Worm (Caenorhabditis elegans) whole organism, L1 larva: ENCODE measurements around the gene T26C12.2.
A peak's percentile ranks its signal among the peaks of the same experiment; 100 is the strongest.

Experiments used
- C04F5.9 ChIP-seq: sonication (generic microtip); optimal IDR thresholded peaks from 2 replicates; lab custom pipeline; 2016; ENCODE audit warnings: missing genetic modification characterization, missing compliant biosample characterization
- C34B4.2 ChIP-seq: sonication (generic microtip); optimal IDR thresholded peaks from 2 replicates; lab custom pipeline; 2017; ENCODE audit warnings: mild to moderate bottlenecking, missing genetic modification characterization, missing compliant biosample characterization
- F16B12.6 ChIP-seq: fragments of 150-350 bp; optimal IDR thresholded peaks from 2 replicates; lab custom pipeline; 2014; ENCODE audit warnings: missing biosample characterization, missing genetic modification characterization
- aha-1 ChIP-seq: fragments of 150-350 bp; optimal IDR thresholded peaks from 2 replicates; lab custom pipeline; 2014; ENCODE audit warnings: missing biosample characterization, missing genetic modification characterization
- alr-1 ChIP-seq: fragments of 200-800 bp; sonication (Bioruptor generic); optimal IDR thresholded peaks from 2 replicates; lab custom pipeline; 2018; ENCODE audit warnings: borderline replicate concordance, mild to moderate bottlenecking, missing genetic modification characterization, missing compliant biosample characterization
- aly-2 ChIP-seq: fragments of 150-350 bp; optimal IDR thresholded peaks from 2 replicates; lab custom pipeline; 2014; ENCODE audit warnings: missing biosample characterization, missing genetic modification characterization
- blmp-1 ChIP-seq: fragments of 150-350 bp; optimal IDR thresholded peaks from 2 replicates; lab custom pipeline; 2014; ENCODE audit warnings: missing biosample characterization, missing genetic modification characterization
- ceh-8 ChIP-seq: fragments of 200-800 bp; sonication (Bioruptor generic); optimal IDR thresholded peaks from 2 replicates; lab custom pipeline; 2018; ENCODE audit warnings: mild to moderate bottlenecking, missing genetic modification characterization, moderate library complexity, missing compliant biosample characterization
- ceh-88 ChIP-seq: fragments of 200-800 bp; sonication (Bioruptor generic); IDR thresholded peaks from 2 replicates; pipeline ENCODE4 v1.3.6; 2022; ENCODE audit warnings: missing genetic modification characterization, missing compliant biosample characterization
- ceh-90 ChIP-seq: sonication (generic microtip); optimal IDR thresholded peaks from 2 replicates; lab custom pipeline; 2016; ENCODE audit warnings: missing genetic modification characterization, missing compliant biosample characterization
- ces-1 ChIP-seq: fragments of 150-350 bp; optimal IDR thresholded peaks from 2 replicates; lab custom pipeline; 2014; ENCODE audit warnings: missing biosample characterization, missing genetic modification reagents, missing genetic modification characterization
- dsc-1 ChIP-seq: sonication (generic microtip); optimal IDR thresholded peaks from 2 replicates; lab custom pipeline; 2016; ENCODE audit warnings: mild to moderate bottlenecking, missing genetic modification characterization, missing compliant biosample characterization
- egl-13 ChIP-seq: sonication (generic microtip); optimal IDR thresholded peaks from 2 replicates; lab custom pipeline; 2016; ENCODE audit warnings: missing genotype, missing genetic modification reagents, missing genetic modification characterization, missing compliant biosample characterization
- egl-27 ChIP-seq, 2 experiments: fragments of 150-350 bp in 1 of 2; sonication (generic microtip); optimal IDR thresholded peaks; 3 replicates each; lab custom pipeline; 2017 to 2018; ENCODE audit warnings: missing biosample characterization in 2 of 2, missing genetic modification characterization in 2 of 2, missing genetic modification reagents in 2 of 2
- ets-5 ChIP-seq: fragments of 200-800 bp; sonication (Bioruptor generic); IDR thresholded peaks from 2 replicates; pipeline ENCODE4 v1.3.6; 2022; ENCODE audit warnings: missing genetic modification characterization, missing compliant biosample characterization
- fkh-8 ChIP-seq: sonication (generic microtip); optimal IDR thresholded peaks from 2 replicates; lab custom pipeline; 2016; ENCODE audit warnings: mild to moderate bottlenecking, missing genetic modification characterization, missing compliant biosample characterization
- fos-1 ChIP-seq: fragments of 150-350 bp; optimal IDR thresholded peaks from 2 replicates; lab custom pipeline; 2014; ENCODE audit warnings: missing biosample characterization, missing genetic modification characterization
- grh-1 ChIP-seq: fragments of 200-800 bp; sonication (Bioruptor generic); IDR thresholded peaks from 2 replicates; pipeline ENCODE4 v1.3.6; 2022; ENCODE audit warnings: missing genetic modification reagents, missing genetic modification characterization, missing compliant biosample characterization
- hlh-17 ChIP-seq: fragments of 200-800 bp; sonication (Bioruptor generic); optimal IDR thresholded peaks from 2 replicates; lab custom pipeline; 2018; ENCODE audit warnings: missing genetic modification characterization, mild to moderate bottlenecking, missing compliant biosample characterization, moderate library complexity, borderline replicate concordance
- hlh-4 ChIP-seq: sonication (generic microtip); optimal IDR thresholded peaks from 2 replicates; lab custom pipeline; 2016; ENCODE audit warnings: mild to moderate bottlenecking, missing genetic modification characterization, missing compliant biosample characterization
- lin-14 ChIP-seq: fragments of 200-800 bp; sonication (Bioruptor generic); optimal IDR thresholded peaks from 2 replicates; lab custom pipeline; 2018; ENCODE audit warnings: mild to moderate bottlenecking, missing genetic modification characterization, moderate library complexity, missing compliant biosample characterization
- lin-35 ChIP-seq, 2 experiments: fragments of 150-350 bp; optimal IDR thresholded peaks; 2 replicates each; lab custom pipeline; 2014; ENCODE audit warnings: missing biosample characterization in 2 of 2, missing genetic modification characterization in 2 of 2, missing genetic modification reagents in 2 of 2
- lsy-2 ChIP-seq, 2 experiments: fragments of 150-350 bp; optimal IDR thresholded peaks; 2 replicates each; lab custom pipeline; 2014; ENCODE audit warnings: missing biosample characterization in 2 of 2, missing genetic modification characterization in 2 of 2
- mab-9 ChIP-seq: fragments of 200-800 bp; sonication (Bioruptor generic); IDR thresholded peaks from 2 replicates; pipeline ENCODE4 v1.3.6; 2022; ENCODE audit warnings: missing genetic modification reagents, missing genetic modification characterization, missing compliant biosample characterization
- mep-1 ChIP-seq: fragments of 150-350 bp; optimal IDR thresholded peaks from 2 replicates; lab custom pipeline; 2014; ENCODE audit warnings: missing biosample characterization, missing genetic modification characterization
- nhr-11 ChIP-seq: fragments of 150-350 bp; optimal IDR thresholded peaks from 2 replicates; lab custom pipeline; 2014; ENCODE audit warnings: missing biosample characterization, missing genetic modification characterization
- nhr-19 ChIP-seq: fragments of 200-800 bp; sonication (Bioruptor generic); conservative IDR thresholded peaks from 2 replicates; pipeline ENCODE4 v1.3.6; 2022; ENCODE audit warnings: missing genetic modification characterization, missing compliant biosample characterization
- nhr-20 ChIP-seq: sonication (generic microtip); optimal IDR thresholded peaks from 2 replicates; lab custom pipeline; 2016; ENCODE audit warnings: mild to moderate bottlenecking, missing genetic modification characterization, missing compliant biosample characterization
- nhr-28 ChIP-seq: fragments of 150-350 bp; optimal IDR thresholded peaks from 2 replicates; lab custom pipeline; 2014; ENCODE audit warnings: missing biosample characterization, missing genetic modification characterization
- nhr-77 ChIP-seq: fragments of 150-350 bp; optimal IDR thresholded peaks from 2 replicates; lab custom pipeline; 2014; ENCODE audit warnings: missing biosample characterization, missing genetic modification characterization
- nhr-84 ChIP-seq: sonication (generic microtip); optimal IDR thresholded peaks from 2 replicates; lab custom pipeline; 2017; ENCODE audit warnings: missing biosample characterization, missing genetic modification characterization
- nhr-90 ChIP-seq: sonication (generic microtip); optimal IDR thresholded peaks from 2 replicates; lab custom pipeline; 2016; ENCODE audit warnings: mild to moderate bottlenecking, missing genetic modification characterization, missing compliant biosample characterization; ENCODE audit not compliant: poor library complexity
- pag-3 ChIP-seq: sonication (generic microtip); optimal IDR thresholded peaks from 2 replicates; lab custom pipeline; 2017; ENCODE audit warnings: missing genetic modification characterization, mild to moderate bottlenecking, missing compliant biosample characterization, antibody characterized with exemption, borderline replicate concordance; ENCODE audit not compliant: insufficient read depth
- pax-3 ChIP-seq: fragments of 200-800 bp; sonication (Bioruptor generic); optimal IDR thresholded peaks from 2 replicates; lab custom pipeline; 2018; ENCODE audit warnings: mild to moderate bottlenecking, missing genetic modification characterization, moderate library complexity, missing compliant biosample characterization
- skn-1 ChIP-seq: fragments of 150-350 bp; optimal IDR thresholded peaks from 2 replicates; lab custom pipeline; 2014; ENCODE audit warnings: missing biosample characterization, missing genetic modification characterization
- snu-23 ChIP-seq: sonication (generic microtip); optimal IDR thresholded peaks from 2 replicates; lab custom pipeline; 2016; ENCODE audit warnings: missing genetic modification characterization, missing compliant biosample characterization
- sox-4 ChIP-seq: sonication (generic microtip); optimal IDR thresholded peaks from 2 replicates; lab custom pipeline; 2016; ENCODE audit warnings: missing genetic modification characterization, missing compliant biosample characterization
- swsn-7 ChIP-seq: sonication (generic microtip); optimal IDR thresholded peaks from 2 replicates; lab custom pipeline; 2016; ENCODE audit warnings: missing genetic modification characterization, missing compliant biosample characterization
- unc-30 ChIP-seq: sonication (generic microtip); optimal IDR thresholded peaks from 2 replicates; lab custom pipeline; 2017; ENCODE audit warnings: missing biosample characterization, missing genetic modification characterization
- unc-86 ChIP-seq: sonication (generic microtip); optimal IDR thresholded peaks from 2 replicates; lab custom pipeline; 2016; ENCODE audit warnings: missing genetic modification characterization, missing compliant biosample characterization
- vab-15 ChIP-seq: sonication (generic microtip); optimal IDR thresholded peaks from 2 replicates; lab custom pipeline; 2017; ENCODE audit warnings: missing genotype, mild to moderate bottlenecking, missing genetic modification characterization, missing compliant biosample characterization
- zag-1 ChIP-seq: fragments of 150-350 bp; optimal IDR thresholded peaks from 2 replicates; lab custom pipeline; 2014; ENCODE audit warnings: missing biosample characterization, missing genetic modification characterization
- ztf-11 ChIP-seq, 2 experiments: sonication (generic microtip); optimal IDR thresholded peaks; 2 replicates each; lab custom pipeline; 2016 to 2017; ENCODE audit warnings: missing genetic modification characterization in 2 of 2, missing biosample characterization in 1 of 2, missing compliant biosample characterization in 1 of 2
- ztf-4 ChIP-seq: fragments of 150-350 bp; optimal IDR thresholded peaks from 2 replicates; lab custom pipeline; 2014; ENCODE audit warnings: missing biosample characterization, missing genetic modification characterization

Gene T26C12.2

DNA sequence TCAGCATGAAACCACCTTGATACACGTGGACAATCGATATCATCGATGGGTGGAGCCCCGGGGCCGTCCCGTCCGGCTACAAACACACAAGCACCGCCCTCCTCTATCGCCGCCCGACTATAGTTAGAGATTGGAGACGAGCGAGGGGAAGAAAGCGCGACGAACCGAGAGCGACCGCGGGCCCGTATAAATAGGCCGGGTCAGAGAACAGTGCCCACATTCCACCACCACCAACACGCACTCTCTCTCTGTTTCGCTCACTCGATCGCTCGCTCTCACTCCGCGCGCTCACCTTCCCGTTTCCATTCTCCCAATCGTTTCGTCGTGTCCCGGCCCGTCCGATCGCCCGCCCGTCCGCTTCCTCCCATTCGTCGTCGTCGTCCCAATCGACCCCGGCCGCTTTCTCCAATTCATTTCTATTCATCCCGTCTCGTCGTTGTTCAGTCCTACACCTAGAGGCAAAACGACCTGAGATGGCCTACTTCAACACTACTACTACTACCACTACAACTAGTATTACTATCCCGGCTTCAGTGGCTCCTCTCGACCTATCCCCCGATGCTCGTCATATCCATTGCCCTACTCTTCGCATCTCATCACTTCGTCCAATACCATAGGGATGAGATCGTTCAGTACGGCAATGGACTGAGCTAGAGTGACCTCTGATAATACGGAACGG lies 32.7 kb downstream of the T26C12.2 start (continued):
- no peak for TF ChIP-seq ets-5
- TF ChIP-seq nhr-90 (tag; lab: Kevin White, UChicago), result peak; percentile 74
- TF ChIP-seq aly-2, result no peak
- peak; percentile 25 for TF ChIP-seq ztf-4 (tag; lab: Kevin White, UChicago)
- peak; percentile 86 for TF ChIP-seq snu-23 (GFP tag; lab: Kevin White, UChicago)
- TF ChIP-seq lin-14 (GFP tag; lab: Kevin White, UChicago), result peak; percentile 85
- TF ChIP-seq ceh-90, result no peak
- no peak for TF ChIP-seq alr-1 (tag; lab: Kevin White, UChicago)
- TF ChIP-seq nhr-84 (tag; lab: Kevin White, UChicago), result no peak
- TF ChIP-seq nhr-20 (tag; lab: Kevin White, UChicago), result peak; percentile 78
- TF ChIP-seq dsc-1 (tag; lab: Kevin White, UChicago), result peak; percentile 19
- TF ChIP-seq ceh-88 (GFP tag; lab: Robert Waterston, UW), result no peak
- no peak for TF ChIP-seq egl-13 (tag; lab: Kevin White, UChicago)
- TF ChIP-seq zag-1 (tag; lab: Kevin White, UChicago), result no peak
- TF ChIP-seq ceh-8 (GFP tag; lab: Kevin White, UChicago), result no peak
- TF ChIP-seq vab-15 (tag; lab: Kevin White, UChicago), result no peak
- TF ChIP-seq sox-4 (tag; lab: Kevin White, UChicago), result peak; percentile 16
- no peak for TF ChIP-seq unc-86
- TF ChIP-seq F16B12.6, result peak; percentile 5
- no peak for TF ChIP-seq hlh-4
- peak; percentile 58 for TF ChIP-seq swsn-7
- no peak for TF ChIP-seq egl-27 (tag; optimal IDR thresholded peaks at IDR 0.05; lab: Kevin White, UChicago)
- no peak for TF ChIP-seq unc-30 (tag; lab: Kevin White, UChicago)
- TF ChIP-seq fos-1, result no peak
- TF ChIP-seq nhr-19 (GFP tag; lab: Robert Waterston, UW), result peak; percentile 69
- no peak for TF ChIP-seq hlh-17 (GFP tag; lab: Kevin White, UChicago)
- no peak for TF ChIP-seq pax-3 (tag; lab: Kevin White, UChicago)
- peak; percentile 70 for TF ChIP-seq blmp-1 (tag; lab: Kevin White, UChicago)
- TF ChIP-seq nhr-28 (tag; lab: Kevin White, UChicago), result no peak
- TF ChIP-seq pag-3 (tag; lab: Kevin White, UChicago), result no peak
- no peak for TF ChIP-seq mab-9
- no peak for TF ChIP-seq C34B4.2 (tag; lab: Kevin White, UChicago)
- no peak for TF ChIP-seq grh-1 (GFP tag; lab: Robert Waterston, UW)
- peak in 1 of 2 experiments; percentile 16 for TF ChIP-seq ztf-11 (tag; optimal IDR thresholded peaks at IDR 0.05; lab: Kevin White, UChicago)
- TF ChIP-seq fkh-8, result no peak
- TF ChIP-seq aha-1 (tag; lab: Kevin White, UChicago), result no peak
- TF ChIP-seq lsy-2 (tag; optimal IDR thresholded peaks at IDR 0.05; lab: Kevin White, UChicago), result peak; percentile 26 to 42
- peak; percentile 35 to 63 for TF ChIP-seq lin-35 (GFP tag; optimal IDR thresholded peaks at IDR 0.05; lab: Kevin White, UChicago)
- TF ChIP-seq nhr-11 (tag; lab: Kevin White, UChicago), result no peak
- no peak for TF ChIP-seq ces-1 (GFP tag; lab: Kevin White, UChicago)
- peak; percentile 27 for TF ChIP-seq mep-1 (tag; lab: Kevin White, UChicago)
- no peak for TF ChIP-seq C04F5.9 (tag; lab: Kevin White, UChicago)
- peak; percentile 7 for TF ChIP-seq skn-1 (tag; lab: Kevin White, UChicago)
- TF ChIP-seq nhr-77 (tag; lab: Kevin White, UChicago), result no peak
